Worm (Caenorhabditis elegans) whole organism, L2 larva: ENCODE measurements around the gene T26A8.3.

ENCODE experiments used
- C34F6.9 ChIP-seq: fragments of 150-350 bp; optimal IDR thresholded peaks from 2 replicates; lab custom pipeline; 2014; ENCODE audit warnings: missing biosample characterization, missing genetic modification characterization
- F13H6.1 ChIP-seq: sonication (generic microtip); optimal IDR thresholded peaks from 2 replicates; lab custom pipeline; 2016; ENCODE audit warnings: missing genetic modification characterization, missing compliant biosample characterization
- R02D3.7 ChIP-seq: fragments of 150-350 bp; optimal IDR thresholded peaks from 2 replicates; lab custom pipeline; 2014; ENCODE audit warnings: missing biosample characterization, missing genetic modification characterization
- Y55F3AM.14 ChIP-seq: fragments of 200-800 bp; sonication (Bioruptor generic); optimal IDR thresholded peaks from 2 replicates; lab custom pipeline; 2018; ENCODE audit warnings: mild to moderate bottlenecking, missing genetic modification characterization, missing compliant biosample characterization
- ZK546.5 ChIP-seq: sonication (generic microtip); optimal IDR thresholded peaks from 2 replicates; lab custom pipeline; 2017; ENCODE audit warnings: missing biosample characterization, missing genetic modification characterization
- alr-1 ChIP-seq: fragments of 150-350 bp; optimal IDR thresholded peaks from 2 replicates; lab custom pipeline; 2014; ENCODE audit warnings: missing biosample characterization, missing genetic modification characterization
- aly-2 ChIP-seq: fragments of 150-350 bp; optimal IDR thresholded peaks from 2 replicates; lab custom pipeline; 2014; ENCODE audit warnings: missing biosample characterization, missing genetic modification characterization
- ama-1 ChIP-seq: fragments of 150-350 bp; optimal IDR thresholded peaks from 2 replicates; lab custom pipeline; 2018; ENCODE audit warnings: inconsistent platforms
- blmp-1 ChIP-seq: sonication (generic microtip); optimal IDR thresholded peaks from 2 replicates; lab custom pipeline; 2017; ENCODE audit warnings: missing genetic modification characterization, mild to moderate bottlenecking, missing compliant biosample characterization, antibody characterized with exemption, moderate library complexity; ENCODE audit not compliant: insufficient read depth
- ceh-16 ChIP-seq: fragments of 150-350 bp; optimal IDR thresholded peaks from 2 replicates; lab custom pipeline; 2014; ENCODE audit warnings: missing biosample characterization, missing genetic modification characterization
- ceh-82 ChIP-seq: fragments of 150-350 bp; optimal IDR thresholded peaks from 2 replicates; lab custom pipeline; 2014; ENCODE audit warnings: missing biosample characterization, missing genetic modification characterization
- crh-2 ChIP-seq: sonication (generic microtip); optimal IDR thresholded peaks from 2 replicates; lab custom pipeline; 2017; ENCODE audit warnings: missing biosample characterization, missing genetic modification characterization
- dmd-4 ChIP-seq: sonication (generic microtip); optimal IDR thresholded peaks from 2 replicates; lab custom pipeline; 2017; ENCODE audit warnings: missing biosample characterization, missing genetic modification characterization
- egl-27 ChIP-seq: sonication (generic microtip); optimal IDR thresholded peaks from 3 replicates; lab custom pipeline; 2017; ENCODE audit warnings: missing biosample characterization, missing genetic modification reagents, missing genetic modification characterization
- elt-1 ChIP-seq: fragments of 150-350 bp; optimal IDR thresholded peaks from 2 replicates; lab custom pipeline; 2014; ENCODE audit warnings: missing biosample characterization, missing genetic modification characterization
- elt-3 ChIP-seq: sonication (generic microtip); optimal IDR thresholded peaks from 2 replicates; lab custom pipeline; 2017; ENCODE audit warnings: missing biosample characterization, missing genetic modification characterization
- fos-1 ChIP-seq: fragments of 150-350 bp; optimal IDR thresholded peaks from 2 replicates; lab custom pipeline; 2014; ENCODE audit warnings: missing biosample characterization, missing genetic modification characterization
- gmeb-1 ChIP-seq: fragments of 150-350 bp; optimal IDR thresholded peaks from 2 replicates; lab custom pipeline; 2014; ENCODE audit warnings: missing biosample characterization, missing genetic modification characterization
- lin-11 ChIP-seq: fragments of 150-350 bp; sonication (generic microtip); optimal IDR thresholded peaks from 2 replicates; lab custom pipeline; 2014; ENCODE audit warnings: missing biosample characterization, missing genetic modification characterization, inconsistent platforms, mixed read lengths
- lin-13 ChIP-seq: fragments of 150-350 bp; optimal IDR thresholded peaks from 2 replicates; lab custom pipeline; 2014; ENCODE audit warnings: missing biosample characterization, missing genetic modification reagents, missing genetic modification characterization
- lin-39 ChIP-seq: fragments of 150-350 bp; optimal IDR thresholded peaks from 2 replicates; lab custom pipeline; 2014; ENCODE audit warnings: missing biosample characterization, missing genetic modification reagents, missing genetic modification characterization
- lsy-2 ChIP-seq, 2 experiments: fragments of 150-350 bp in 1 of 2; sonication (generic microtip) in 1 of 2; optimal IDR thresholded peaks; 2 replicates each; lab custom pipeline; 2014 to 2017; ENCODE audit warnings: missing biosample characterization in 2 of 2, missing genetic modification characterization in 2 of 2
- mab-5 ChIP-seq: fragments of 150-350 bp; optimal IDR thresholded peaks from 2 replicates; lab custom pipeline; 2014; ENCODE audit warnings: missing biosample characterization, missing genetic modification characterization
- mbf-1 ChIP-seq: sonication (generic microtip); optimal IDR thresholded peaks from 2 replicates; lab custom pipeline; 2017; ENCODE audit warnings: missing biosample characterization, missing genetic modification characterization
- mdl-1 ChIP-seq, 2 experiments: fragments of 150-350 bp in 1 of 2; sonication (generic microtip) in 1 of 2; optimal IDR thresholded peaks; 2 replicates each; lab custom pipeline; 2017; ENCODE audit warnings: missing biosample characterization in 2 of 2, missing genetic modification characterization in 2 of 2
- nhr-10 ChIP-seq: sonication (generic microtip); optimal IDR thresholded peaks from 2 replicates; lab custom pipeline; 2017; ENCODE audit warnings: missing biosample characterization, missing genetic modification characterization
- nhr-11 ChIP-seq: fragments of 150-350 bp; optimal IDR thresholded peaks from 2 replicates; lab custom pipeline; 2014; ENCODE audit warnings: missing biosample characterization, missing genetic modification characterization
- nhr-12 ChIP-seq: fragments of 150-350 bp; optimal IDR thresholded peaks from 2 replicates; lab custom pipeline; 2014; ENCODE audit warnings: missing biosample characterization, missing genetic modification characterization
- nhr-129 ChIP-seq: fragments of 150-350 bp; optimal IDR thresholded peaks from 2 replicates; lab custom pipeline; 2014; ENCODE audit warnings: missing biosample characterization, missing genetic modification characterization
- nhr-23 ChIP-seq: fragments of 150-350 bp; optimal IDR thresholded peaks from 2 replicates; lab custom pipeline; 2014; ENCODE audit warnings: missing biosample characterization, missing genetic modification reagents, missing genetic modification characterization
- nhr-237 ChIP-seq: fragments of 150-350 bp; optimal IDR thresholded peaks from 2 replicates; lab custom pipeline; 2014; ENCODE audit warnings: missing biosample characterization, missing genetic modification characterization
- nhr-25 ChIP-seq: fragments of 150-350 bp; sonication (generic microtip); optimal IDR thresholded peaks from 3 replicates; lab custom pipeline; 2014; ENCODE audit warnings: missing biosample characterization, missing genetic modification characterization
- nhr-6 ChIP-seq: fragments of 150-350 bp; optimal IDR thresholded peaks from 2 replicates; lab custom pipeline; 2014; ENCODE audit warnings: missing biosample characterization, missing genetic modification characterization
- nhr-77 ChIP-seq: fragments of 150-350 bp; optimal IDR thresholded peaks from 2 replicates; lab custom pipeline; 2014; ENCODE audit warnings: missing biosample characterization, missing genetic modification characterization
- peb-1 ChIP-seq: fragments of 150-350 bp; optimal IDR thresholded peaks from 2 replicates; lab custom pipeline; 2014; ENCODE audit warnings: missing biosample characterization, missing genetic modification characterization
- sem-4 ChIP-seq: fragments of 150-350 bp; optimal IDR thresholded peaks from 2 replicates; lab custom pipeline; 2014; ENCODE audit warnings: missing biosample characterization, missing genetic modification reagents, missing genetic modification characterization
- skn-1 ChIP-seq: sonication (generic microtip); optimal IDR thresholded peaks from 2 replicates; lab custom pipeline; 2017; ENCODE audit warnings: missing biosample characterization, missing genetic modification characterization
- sma-3 ChIP-seq: sonication (generic microtip); optimal IDR thresholded peaks from 2 replicates; lab custom pipeline; 2016; ENCODE audit warnings: missing genetic modification reagents, missing genetic modification characterization, missing compliant biosample characterization
- sma-9 ChIP-seq, 2 experiments: fragments of 150-350 bp in 1 of 2; sonication (generic microtip) in 1 of 2; optimal IDR thresholded peaks; 2 replicates each; lab custom pipeline; 2014 to 2016; ENCODE audit warnings: missing genetic modification characterization in 2 of 2, mild to moderate bottlenecking in 1 of 2, missing biosample characterization in 1 of 2, missing compliant biosample characterization in 1 of 2, missing genetic modification reagents in 1 of 2, moderate library complexity in 1 of 2
- snpc-4 ChIP-seq: fragments of 150-350 bp; optimal IDR thresholded peaks from 2 replicates; lab custom pipeline; 2014; ENCODE audit warnings: missing biosample characterization, missing genetic modification characterization
- unc-39 ChIP-seq: fragments of 150-350 bp; optimal IDR thresholded peaks from 2 replicates; lab custom pipeline; 2014; ENCODE audit warnings: missing biosample characterization, missing genetic modification characterization
- unc-55 ChIP-seq: fragments of 150-350 bp; sonication (generic microtip); optimal IDR thresholded peaks from 3 replicates; lab custom pipeline; 2014; ENCODE audit warnings: missing biosample characterization, missing genetic modification reagents, missing genetic modification characterization
- unc-62 ChIP-seq: fragments of 150-350 bp; optimal IDR thresholded peaks from 2 replicates; lab custom pipeline; 2014; ENCODE audit warnings: missing biosample characterization, missing genetic modification reagents, missing genetic modification characterization
- zag-1 ChIP-seq: fragments of 150-350 bp; optimal IDR thresholded peaks from 2 replicates; lab custom pipeline; 2014; ENCODE audit warnings: missing biosample characterization, missing genetic modification characterization
- ztf-1 ChIP-seq: fragments of 200-800 bp; sonication (Bioruptor generic); conservative IDR thresholded peaks from 2 replicates; pipeline ENCODE4 v1.3.6; 2022; ENCODE audit warnings: missing genetic modification characterization, missing compliant biosample characterization
- ztf-11 ChIP-seq: sonication (generic microtip); optimal IDR thresholded peaks from 2 replicates; lab custom pipeline; 2017; ENCODE audit warnings: missing biosample characterization, missing genetic modification characterization
- ztf-4 ChIP-seq: fragments of 150-350 bp; optimal IDR thresholded peaks from 2 replicates; lab custom pipeline; 2014; ENCODE audit warnings: missing biosample characterization, missing genetic modification characterization

Gene T26A8.3

ce11 chrIV:8432709-8433108, 6.3 kb upstream of the T26A8.3 start, which contains the start of the genes T26A8.4 and pdtf-1 (continued):
- TF ChIP-seq mab-5, result peak; percentile 82
- peak; percentile 97 for TF ChIP-seq crh-2 (tag; lab: Kevin White, UChicago)
- TF ChIP-seq nhr-10, result peak; percentile 71
- TF ChIP-seq ztf-4 (tag; lab: Kevin White, UChicago), result peak; percentile 93
- TF ChIP-seq ZK546.5 (tag; lab: Kevin White, UChicago), result peak; percentile 87
- TF ChIP-seq ama-1 (lab: Kevin White, UChicago), result peak; percentile 91
- TF ChIP-seq unc-55 (GFP tag; lab: Kevin White, UChicago), result peak; percentile 99
- TF ChIP-seq nhr-23 (tag; lab: Kevin White, UChicago), result no peak
- peak; percentile 43 for TF ChIP-seq unc-62
- no peak for TF ChIP-seq mbf-1 (tag; lab: Kevin White, UChicago)
- TF ChIP-seq sma-3 (GFP tag; lab: Kevin White, UChicago), result peak; percentile 94
- peak; percentile 93 for TF ChIP-seq sma-9 (GFP tag; optimal IDR thresholded peaks at IDR 0.05; lab: Kevin White, UChicago)
- no peak for TF ChIP-seq sma-9 (tag; optimal IDR thresholded peaks at IDR 0.05; lab: Kevin White, UChicago)
- TF ChIP-seq nhr-129 (tag; lab: Kevin White, UChicago), result peak; percentile 96
- TF ChIP-seq F13H6.1 (tag; lab: Kevin White, UChicago), result peak; percentile 88
- peak; percentile 98 for TF ChIP-seq C34F6.9 (tag; lab: Kevin White, UChicago)
- peak; percentile 80 for TF ChIP-seq egl-27 (tag; lab: Kevin White, UChicago)

DNA sequence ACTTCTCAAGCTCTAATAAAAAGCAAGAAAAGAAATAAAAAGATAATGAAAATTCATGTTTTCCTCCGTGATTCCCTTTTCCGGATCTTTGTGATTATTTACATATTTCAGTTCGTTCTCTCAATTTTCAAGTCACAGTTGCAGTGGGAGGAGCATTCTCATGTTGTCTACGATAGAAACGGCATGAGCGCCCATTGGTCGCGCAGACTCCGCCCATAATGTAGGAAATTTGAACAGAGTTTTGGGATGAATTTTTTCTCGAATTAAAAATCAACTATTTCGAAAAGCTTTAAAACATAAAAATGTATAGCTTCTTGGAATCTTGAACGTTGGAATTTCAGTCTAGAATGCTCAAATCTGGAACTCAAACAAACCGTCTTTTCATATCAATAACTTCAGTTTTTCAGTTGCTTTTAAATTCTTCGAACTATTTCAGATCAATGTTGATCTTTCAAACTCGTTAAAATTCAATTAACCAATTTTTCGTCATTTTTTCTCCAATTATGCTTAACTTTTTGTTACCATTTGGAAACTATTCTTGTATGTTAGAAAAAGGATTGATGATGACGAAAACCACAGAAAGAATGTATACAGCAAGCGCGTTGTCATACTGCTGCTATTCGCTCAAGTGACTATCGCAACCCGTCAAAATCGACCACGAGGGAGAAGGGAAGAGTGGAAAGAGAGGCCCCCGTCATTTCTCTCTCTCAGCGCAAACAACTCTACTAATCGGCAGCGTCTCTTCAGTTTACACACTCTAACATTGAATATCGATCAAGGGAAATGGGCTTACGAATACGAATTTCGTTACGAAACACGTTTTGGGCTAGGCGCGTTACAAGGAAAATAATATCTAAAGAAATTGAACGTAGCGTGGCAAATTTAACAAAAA, 5.4 kb upstream of the T26A8.3 start:
- TF ChIP-seq skn-1 (tag; lab: Kevin White, UChicago), result no peak
- peak; percentile 56 for TF ChIP-seq lin-13 (GFP tag; lab: Kevin White, UChicago)
- no peak for TF ChIP-seq unc-62
- peak; percentile 83 for TF ChIP-seq sma-9 (GFP tag; optimal IDR thresholded peaks at IDR 0.05; lab: Kevin White, UChicago)
- TF ChIP-seq sma-9 (tag; optimal IDR thresholded peaks at IDR 0.05; lab: Kevin White, UChicago), result no peak
- TF ChIP-seq ceh-16 (tag; lab: Kevin White, UChicago), result peak; percentile 43
- TF ChIP-seq nhr-237 (tag; lab: Kevin White, UChicago), result no peak
- TF ChIP-seq sma-3 (GFP tag; lab: Kevin White, UChicago), result peak; percentile 48
- no peak for TF ChIP-seq elt-1
- TF ChIP-seq zag-1, result peak; percentile 38
- peak; percentile 94 for TF ChIP-seq ama-1 (lab: Kevin White, UChicago)
- TF ChIP-seq lin-39 (tag; lab: Kevin White, UChicago), result no peak
- TF ChIP-seq ZK546.5 (tag; lab: Kevin White, UChicago), result no peak
- TF ChIP-seq mbf-1 (tag; lab: Kevin White, UChicago), result peak; percentile 33
- TF ChIP-seq dmd-4 (tag; lab: Kevin White, UChicago), result no peak
- peak; percentile 51 for TF ChIP-seq Y55F3AM.14 (GFP tag; lab: Kevin White, UChicago)
- peak; percentile 64 for TF ChIP-seq nhr-25 (tag; lab: Kevin White, UChicago)
- TF ChIP-seq lsy-2 (tag; optimal IDR thresholded peaks at IDR 0.05; lab: Kevin White, UChicago), result peak; percentile 60 to 91
- peak; percentile 64 for TF ChIP-seq unc-55 (GFP tag; lab: Kevin White, UChicago)
- no peak for TF ChIP-seq nhr-12 (tag; lab: Kevin White, UChicago)
- TF ChIP-seq nhr-77, result no peak
- TF ChIP-seq C34F6.9 (tag; lab: Kevin White, UChicago), result peak; percentile 47
- TF ChIP-seq nhr-6 (tag; lab: Kevin White, UChicago), result peak; percentile 44
- TF ChIP-seq mab-5, result peak; percentile 50
- TF ChIP-seq alr-1 (tag; lab: Kevin White, UChicago), result no peak
- TF ChIP-seq R02D3.7, result peak; percentile 33
- peak; percentile 74 for TF ChIP-seq fos-1 (tag; lab: Kevin White, UChicago)
- TF ChIP-seq ceh-82 (tag; lab: Kevin White, UChicago), result peak; percentile 39
- no peak for TF ChIP-seq aly-2 (tag; lab: Kevin White, UChicago)
- TF ChIP-seq nhr-10, result no peak
- no peak for TF ChIP-seq ztf-1 (GFP tag; lab: Robert Waterston, UW)
- peak; percentile 83 for TF ChIP-seq crh-2 (tag; lab: Kevin White, UChicago)
- no peak for TF ChIP-seq peb-1
- peak; percentile 82 for TF ChIP-seq ztf-4 (tag; lab: Kevin White, UChicago)
- TF ChIP-seq lin-11 (tag; lab: Kevin White, UChicago), result peak; percentile 19
- peak; percentile 87 for TF ChIP-seq snpc-4 (tag; lab: Kevin White, UChicago)
- TF ChIP-seq unc-39, result no peak
- peak; percentile 93 for TF ChIP-seq nhr-129 (tag; lab: Kevin White, UChicago)
- TF ChIP-seq elt-3 (tag; lab: Kevin White, UChicago), result no peak
- peak; percentile 42 for TF ChIP-seq sem-4 (tag; lab: Kevin White, UChicago)
- no peak for TF ChIP-seq ztf-11 (tag; lab: Kevin White, UChicago)
- TF ChIP-seq F13H6.1 (tag; lab: Kevin White, UChicago), result peak; percentile 63
- peak; percentile 44 for TF ChIP-seq gmeb-1
- peak; percentile 44 for TF ChIP-seq blmp-1 (tag; lab: Kevin White, UChicago)
- TF ChIP-seq nhr-23 (tag; lab: Kevin White, UChicago), result no peak
- peak; percentile 61 to 76 for TF ChIP-seq mdl-1 (tag; optimal IDR thresholded peaks at IDR 0.05; lab: Kevin White, UChicago)
- TF ChIP-seq nhr-11 (tag; lab: Kevin White, UChicago), result peak; percentile 15
